Worm (Caenorhabditis elegans): ENCODE results near the gene F21C10.5.

F21C10.5 gene

ce11 chrV:9123186-9123585 lies 2.3 kb upstream of the F21C10.5 start, which contains the start of gene F21C10.11:
F21C10.11 (plus strand) TSS chrV:9123486.
- no peak for TF ChIP-seq ztf-11 (tag; optimal IDR thresholded peaks at IDR 0.05)
- no peak for TF ChIP-seq nhr-12 (tag; optimal IDR thresholded peaks at IDR 0.05)
- no peak for TF ChIP-seq mab-5 (tag; optimal IDR thresholded peaks at IDR 0.05)
- no peak for TF ChIP-seq ces-1 (GFP tag; optimal IDR thresholded peaks at IDR 0.05)
- no peak for TF ChIP-seq mls-2 (tag; optimal IDR thresholded peaks at IDR 0.05)
- no peak for TF ChIP-seq snpc-4 (tag; optimal IDR thresholded peaks at IDR 0.05)
- TF ChIP-seq tbx-8 (GFP tag; optimal IDR thresholded peaks at IDR 0.05), result no peak
- no peak for TF ChIP-seq lin-13 (tag; optimal IDR thresholded peaks at IDR 0.05)
- TF ChIP-seq ceh-83 (GFP tag; optimal IDR thresholded peaks at IDR 0.05), result no peak
- no peak for TF ChIP-seq zip-8 (tag; optimal IDR thresholded peaks at IDR 0.05)
- TF ChIP-seq ceh-43 (GFP tag; optimal IDR thresholded peaks at IDR 0.05), result no peak
- TF ChIP-seq unc-120 (tag; optimal IDR thresholded peaks at IDR 0.05; ENCODE audit: poor library complexity, severe bottlenecking), result no peak
- no peak for TF ChIP-seq cnd-1 (tag; optimal IDR thresholded peaks at IDR 0.05)

- TF ChIP-seq flh-1 (GFP tag; optimal IDR thresholded peaks at IDR 0.05) (no peak), nhr-237 (tag; optimal IDR thresholded peaks at IDR 0.05) (no peak), lin-32 (GFP tag; optimal IDR thresholded peaks at IDR 0.05) (no peak), ces-1 (GFP tag; optimal IDR thresholded peaks at IDR 0.05) (no peak), ztf-11 (tag; optimal IDR thresholded peaks at IDR 0.05) (no peak), unc-62 (GFP tag; optimal IDR thresholded peaks at IDR 0.05) (no peak), sptf-1 (tag; optimal IDR thresholded peaks at IDR 0.05) (no peak), elt-3 (tag; optimal IDR thresholded peaks at IDR 0.05) (no peak), mab-5 (tag; optimal IDR thresholded peaks at IDR 0.05) (no peak)
Measured at ce11 chrV:9124180-9124579, 1.3 kb upstream of the F21C10.5 start, which contains the start of gene F21C10.6. F21C10.6 (plus strand) TSS chrV:9124480.

DNA sequence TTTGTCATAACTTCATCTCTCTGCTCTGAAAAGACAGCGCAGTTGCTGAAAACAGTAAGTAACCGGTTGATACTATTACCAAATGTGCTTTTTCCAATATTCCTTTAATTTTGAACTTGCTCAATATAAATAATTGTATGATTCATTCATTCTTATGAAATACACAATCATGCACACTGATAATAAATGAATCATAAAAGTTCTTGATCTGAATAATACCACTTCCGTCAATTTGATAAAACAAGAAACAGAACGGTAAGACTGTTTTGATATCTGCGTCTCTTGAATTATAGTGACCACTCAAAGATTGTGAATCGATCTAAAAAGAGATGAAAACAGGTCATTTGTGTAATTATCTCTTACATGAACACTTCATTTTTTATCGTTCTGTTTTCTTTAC lies 871 bp downstream of the F21C10.5 start, which contains the start of gene F21C10.4:
Gene F21C10.4, plus strand, starts transcription at position 301 of the 400 bp plus-strand sequence.
- TF ChIP-seq flh-1 (GFP tag; optimal IDR thresholded peaks at IDR 0.05) (no peak), ham-2 (GFP tag; optimal IDR thresholded peaks at IDR 0.05) (no peak), cnd-1 (tag; optimal IDR thresholded peaks at IDR 0.05) (no peak), unc-62 (GFP tag; optimal IDR thresholded peaks at IDR 0.05) (no peak), nhr-76 (tag; optimal IDR thresholded peaks at IDR 0.05) (no peak), ceh-43 (GFP tag; optimal IDR thresholded peaks at IDR 0.05) (no peak), mls-2 (tag; optimal IDR thresholded peaks at IDR 0.05) (no peak)

ce11 chrV:9127773-9128172 lies 2.3 kb downstream of the F21C10.5 start, which contains the start of gene F21C10.3:
F21C10.3 (plus strand) TSS chrV:9128073.
- TF ChIP-seq nhr-76 (tag; optimal IDR thresholded peaks at IDR 0.05), result no peak

- TF ChIP-seq unc-39 (tag; optimal IDR thresholded peaks at IDR 0.05), result no peak
- TF ChIP-seq sem-2 (GFP tag; optimal IDR thresholded peaks at IDR 0.05), result no peak
- TF ChIP-seq ces-1 (GFP tag; optimal IDR thresholded peaks at IDR 0.05), result no peak
- no peak for TF ChIP-seq ceh-39 (tag; optimal IDR thresholded peaks at IDR 0.05)
- no peak for TF ChIP-seq ztf-11 (tag; optimal IDR thresholded peaks at IDR 0.05)
- TF ChIP-seq mab-5 (tag; optimal IDR thresholded peaks at IDR 0.05), result no peak
- no peak for TF ChIP-seq hlh-1 (tag; optimal IDR thresholded peaks at IDR 0.05)
- no peak for TF ChIP-seq tbx-8 (GFP tag; optimal IDR thresholded peaks at IDR 0.05)
- TF ChIP-seq flh-1 (GFP tag; optimal IDR thresholded peaks at IDR 0.05), result no peak
- TF ChIP-seq nhr-2 (tag; optimal IDR thresholded peaks at IDR 0.05), result no peak
- no peak for TF ChIP-seq elt-3 (tag; optimal IDR thresholded peaks at IDR 0.05)
- no peak for TF ChIP-seq pha-4 (tag; optimal IDR thresholded peaks at IDR 0.05)
- no peak for TF ChIP-seq drap-1 (GFP tag; optimal IDR thresholded peaks at IDR 0.05)
Measured at ce11 chrV:9128562-9128961, 3.1 kb downstream of the F21C10.5 start.

DNA sequence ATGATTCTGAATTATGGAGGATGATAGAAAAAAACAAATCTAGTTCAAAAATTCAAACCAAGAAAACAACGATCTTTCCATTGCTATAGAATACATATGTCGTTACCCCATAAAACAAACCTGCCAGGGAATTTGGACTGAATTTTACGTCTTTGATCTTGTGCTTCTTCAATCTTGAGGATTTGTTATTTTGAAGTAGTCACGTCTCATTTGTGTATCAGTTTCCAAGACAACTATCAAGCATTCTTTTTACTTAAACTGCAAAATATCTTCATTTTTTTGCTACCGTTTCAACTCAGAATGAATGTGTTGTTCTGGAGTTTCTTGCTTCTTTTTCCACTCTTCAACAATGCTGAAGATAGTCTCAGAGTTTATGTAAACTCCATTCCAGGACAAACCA lies 5.3 kb downstream of the F21C10.5 start, which contains the start of gene F21C10.19:
Gene F21C10.19, plus strand, starts transcription at position 301 of the 400 bp plus-strand sequence.
- TF ChIP-seq cnd-1 (tag; optimal IDR thresholded peaks at IDR 0.05), result no peak
- TF ChIP-seq ceh-43 (GFP tag; optimal IDR thresholded peaks at IDR 0.05), result no peak
- TF ChIP-seq nhr-237 (tag; optimal IDR thresholded peaks at IDR 0.05), result no peak
- no peak for TF ChIP-seq ceh-83 (GFP tag; optimal IDR thresholded peaks at IDR 0.05)
- no peak for TF ChIP-seq nhr-12 (tag; optimal IDR thresholded peaks at IDR 0.05)
- TF ChIP-seq pha-4 (tag; optimal IDR thresholded peaks at IDR 0.05), result no peak
- TF ChIP-seq hlh-1 (tag; optimal IDR thresholded peaks at IDR 0.05), result no peak
- no peak for TF ChIP-seq flh-1 (GFP tag; optimal IDR thresholded peaks at IDR 0.05)
- no peak for TF ChIP-seq M03D4.4 (tag; optimal IDR thresholded peaks at IDR 0.05)
